Fruit fly (Drosophila melanogaster): ENCODE measurements around the gene Fur1.
A peak's percentile ranks its signal among the peaks of the same experiment; 100 is the strongest.

Fur1 gene

DNA sequence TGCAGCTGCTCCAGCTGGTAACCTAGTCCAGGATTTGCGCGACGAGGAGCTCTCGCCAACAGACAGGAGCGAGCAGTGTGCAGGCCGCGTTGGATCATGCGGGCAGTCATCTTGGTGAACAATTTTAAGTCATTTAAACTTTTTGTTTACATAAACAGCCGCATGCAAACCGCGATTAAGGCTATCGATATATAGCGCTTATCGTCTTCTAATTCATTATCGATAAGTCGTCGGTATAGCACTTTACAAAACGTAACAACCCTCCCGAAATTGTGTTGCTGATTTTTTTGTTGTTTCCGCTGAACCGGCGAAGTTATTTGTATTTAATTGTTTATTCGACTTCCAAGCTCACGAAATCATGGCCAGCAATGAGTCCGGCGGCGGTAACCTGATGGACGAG lies 3.9 kb upstream of the Fur1 start, which contains the start of the genes CG4553 and MED28 (continued):
- TF ChIP-seq CkIIα-i1 (GFP tag; IDR thresholded peaks at IDR 0.05) (no peak), sug (tag; optimal IDR thresholded peaks at IDR 0.05) (no peak), mirr (GFP tag; optimal IDR thresholded peaks at IDR 0.05) (no peak), cad (GFP tag; optimal IDR thresholded peaks at IDR 0.05) (no peak), lilli (GFP tag; optimal IDR thresholded peaks at IDR 0.05) (no peak), corto (GFP tag; optimal IDR thresholded peaks at IDR 0.05) (no peak), CG7556 (GFP tag; optimal IDR thresholded peaks at IDR 0.05) (no peak), CG17186 (GFP tag; optimal IDR thresholded peaks at IDR 0.05) (peak; percentile 60), so (GFP tag; IDR thresholded peaks at IDR 0.05) (no peak), CG8478 (optimal IDR thresholded peaks at IDR 0.05) (no peak), CG6854 (GFP tag; optimal IDR thresholded peaks at IDR 0.05) (no peak), sisA (GFP tag; IDR thresholded peaks at IDR 0.05) (no peak), Myb (GFP tag; optimal IDR thresholded peaks at IDR 0.05) (peak; percentile 45), CG32767 (GFP tag; IDR thresholded peaks at IDR 0.05) (peak; percentile 43; the same call in 1 of the 2 replicates), CG16815 (GFP tag; optimal IDR thresholded peaks at IDR 0.05) (no peak), grau (tag; optimal IDR thresholded peaks at IDR 0.05) (no peak), scrt (GFP tag; optimal IDR thresholded peaks at IDR 0.05) (no peak), Chrac-16 (GFP tag; optimal IDR thresholded peaks at IDR 0.05) (no peak), Hsf (GFP tag; optimal IDR thresholded peaks at IDR 0.05) (no peak), ems (GFP tag; optimal IDR thresholded peaks at IDR 0.05) (no peak), chm (GFP tag; IDR thresholded peaks at IDR 0.05) (no peak), ewg (GFP tag; optimal IDR thresholded peaks at IDR 0.05) (no peak), CG12219 (GFP tag; optimal IDR thresholded peaks at IDR 0.05) (no peak), Aef1 (GFP tag; IDR thresholded peaks at IDR 0.05) (no peak), chn (GFP tag; optimal IDR thresholded peaks at IDR 0.05) (no peak), CG7745 (tag; optimal IDR thresholded peaks at IDR 0.05) (no peak), az2 (GFP tag; optimal IDR thresholded peaks at IDR 0.05) (no peak), Vsx1 (GFP tag; optimal IDR thresholded peaks at IDR 0.05) (no peak), CG12391 (tag; optimal IDR thresholded peaks at IDR 0.05) (no peak), insv (GFP tag; optimal IDR thresholded peaks at IDR 0.05) (no peak), CG3407 (GFP tag; optimal IDR thresholded peaks at IDR 0.05) (no peak), amos (GFP tag; IDR thresholded peaks at IDR 0.05; ENCODE audit: partially characterized antibody) (peak; percentile 85), eyg (GFP tag; optimal IDR thresholded peaks at IDR 0.05) (no peak), p53 (GFP tag; optimal IDR thresholded peaks at IDR 0.05) (no peak), CG8290 (GFP tag; optimal IDR thresholded peaks at IDR 0.05) (no peak), CG8290 (tag; optimal IDR thresholded peaks at IDR 0.05) (no peak), pzg (GFP tag; optimal IDR thresholded peaks at IDR 0.05) (peak; percentile 50), CG16779 (GFP tag; IDR thresholded peaks at IDR 0.05) (no peak), CG34422 (GFP tag; IDR thresholded peaks at IDR 0.05) (peak; percentile 46; the same call in 1 of the 3 replicates), CG17829 (tag; optimal IDR thresholded peaks at IDR 0.05) (no peak), CG30020 (tag; optimal IDR thresholded peaks at IDR 0.05) (no peak), Rx (GFP tag; IDR thresholded peaks at IDR 0.05) (no peak), Sry-β (GFP tag; optimal IDR thresholded peaks at IDR 0.05) (no peak), Lim3 (GFP tag; IDR thresholded peaks at IDR 0.05) (no peak), CG7372 (GFP tag; IDR thresholded peaks at IDR 0.05) (no peak), zf30C (GFP tag; optimal IDR thresholded peaks at IDR 0.05) (no peak), CG8944 (GFP tag; optimal IDR thresholded peaks at IDR 0.05) (no peak), vnd (GFP tag; IDR thresholded peaks at IDR 0.05; ENCODE audit: partially characterized antibody) (peak; percentile 71), CG4404 (GFP tag; IDR thresholded peaks at IDR 0.05) (no peak), CG1792 (GFP tag; optimal IDR thresholded peaks at IDR 0.05) (no peak), CG2120 (GFP tag; optimal IDR thresholded peaks at IDR 0.05) (no peak), Six4 (GFP tag; optimal IDR thresholded peaks at IDR 0.05) (no peak), CG9215 (GFP tag; IDR thresholded peaks at IDR 0.05) (no peak), CG14667 (GFP tag; IDR thresholded peaks at IDR 0.05) (no peak)
